Worm (Caenorhabditis elegans): ENCODE measurements around the gene T10B5.8.

DNA sequence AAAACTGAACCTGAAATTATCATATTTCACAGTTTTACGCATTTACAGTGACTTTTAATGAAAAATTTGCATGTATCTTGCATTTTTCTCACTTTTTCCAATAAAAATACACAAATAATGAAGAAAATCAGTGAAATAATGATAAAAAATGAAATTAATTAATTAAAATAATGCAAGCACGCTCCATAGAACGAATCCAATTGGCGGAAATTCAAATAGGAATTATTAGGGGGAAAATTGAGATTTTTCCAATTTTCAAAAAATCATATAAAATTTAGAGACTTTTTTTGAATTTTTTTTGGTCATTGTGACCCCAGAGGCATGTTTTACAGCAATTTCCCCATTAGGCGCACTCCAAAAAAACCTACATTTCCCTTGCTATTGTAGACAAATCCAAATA, 21.1 kb upstream of the T10B5.8 start:
- TF ChIP-seq W03F9.2 (tag; optimal IDR thresholded peaks at IDR 0.05) = no peak
- TF ChIP-seq him-1 (tag; optimal IDR thresholded peaks at IDR 0.05) = no peak
- no peak for TF ChIP-seq dao-5 (tag; optimal IDR thresholded peaks at IDR 0.05)
